Fruit fly (Drosophila melanogaster) whole organism, embryonic: ENCODE data around the gene bark.
A peak's percentile ranks its signal among the peaks of the same experiment; 100 is the strongest.

ENCODE experiments used
- Abd-B ChIP-seq: fragments of 200-800 bp; sonication (Bioruptor generic); optimal IDR thresholded peaks from 2 replicates; lab custom pipeline; 2018; ENCODE audit warnings: missing biosample characterization, mild to moderate bottlenecking, missing genetic modification characterization, moderate library complexity
- Bgb ChIP-seq: fragments of 200-800 bp; sonication (Bioruptor generic); IDR thresholded peaks from 2 replicates; pipeline ENCODE4 v1.3.6; 2022; ENCODE audit warnings: missing biosample characterization, missing genetic modification characterization; ENCODE audit not compliant: partially characterized antibody
- CG10543 ChIP-seq: fragments of 200-800 bp; sonication (Bioruptor generic); optimal IDR thresholded peaks from 3 replicates; lab custom pipeline; 2017; ENCODE audit warnings: missing biosample characterization, mild to moderate bottlenecking, missing genetic modification characterization, moderate library complexity
- CG1233 ChIP-seq: fragments of 200-800 bp; sonication (Bioruptor generic); optimal IDR thresholded peaks from 4 replicates; lab custom pipeline; 2018; ENCODE audit warnings: missing biosample characterization, mild to moderate bottlenecking, missing genetic modification characterization
- CG13894 ChIP-seq: fragments of 200-800 bp; sonication (Bioruptor generic); optimal IDR thresholded peaks from 3 replicates; lab custom pipeline; 2018; ENCODE audit warnings: missing biosample characterization, mild to moderate bottlenecking, missing genetic modification characterization, moderate library complexity
- CG14441 ChIP-seq: fragments of 200-800 bp; sonication (Bioruptor generic); IDR thresholded peaks from 2 replicates; pipeline ENCODE4 v1.3.6; 2022; ENCODE audit warnings: missing biosample characterization, missing genetic modification characterization
- CG15269 ChIP-seq: fragments of 200-800 bp; sonication (Bioruptor generic); optimal IDR thresholded peaks from 2 replicates; lab custom pipeline; 2018; ENCODE audit warnings: missing biosample characterization, mild to moderate bottlenecking, missing genetic modification characterization, moderate library complexity
- CG15514 ChIP-seq: fragments of 200-800 bp; sonication (Bioruptor generic); optimal IDR thresholded peaks from 3 replicates; lab custom pipeline; 2017; ENCODE audit warnings: missing biosample characterization, missing genetic modification characterization, mild to moderate bottlenecking, moderate library complexity, missing genetic modification reagents
- CG16863 ChIP-seq: fragments of 200-800 bp; sonication (Bioruptor generic); optimal IDR thresholded peaks from 3 replicates; lab custom pipeline; 2016; ENCODE audit warnings: missing biosample characterization, missing genetic modification characterization
- CG17328 ChIP-seq: fragments of 200-800 bp; sonication (Bioruptor generic); IDR thresholded peaks from 2 replicates; pipeline ENCODE4 v1.3.6; 2022; ENCODE audit warnings: missing biosample characterization, missing genetic modification characterization
- CG18764 ChIP-seq: fragments of 200-800 bp; sonication (Bioruptor generic); optimal IDR thresholded peaks from 3 replicates; lab custom pipeline; 2016; ENCODE audit warnings: missing biosample characterization, missing genetic modification characterization
- CG2120 ChIP-seq: fragments of 200-800 bp; sonication (Bioruptor generic); optimal IDR thresholded peaks from 3 replicates; lab custom pipeline; 2016; ENCODE audit warnings: missing biosample characterization, missing genetic modification characterization
- CG32532 ChIP-seq: fragments of 200-800 bp; sonication (Bioruptor generic); IDR thresholded peaks from 2 replicates; pipeline ENCODE4 v1.3.6; 2022; ENCODE audit warnings: missing biosample characterization, missing genetic modification characterization
- CG3281 ChIP-seq: fragments of 200-800 bp; sonication (Bioruptor generic); optimal IDR thresholded peaks from 3 replicates; lab custom pipeline; 2017; ENCODE audit warnings: missing biosample characterization, mild to moderate bottlenecking, missing genetic modification characterization
- CG34376 ChIP-seq: fragments of 200-800 bp; sonication (Bioruptor generic); optimal IDR thresholded peaks from 2 replicates; lab custom pipeline; 2018; ENCODE audit warnings: missing biosample characterization, mild to moderate bottlenecking, missing genetic modification characterization
- CG5180 ChIP-seq: fragments of 200-800 bp; sonication (Bioruptor generic); optimal IDR thresholded peaks from 3 replicates; lab custom pipeline; 2017; ENCODE audit warnings: missing biosample characterization, missing genetic modification characterization, mild to moderate bottlenecking, moderate library complexity, missing genetic modification reagents
- CG6854 ChIP-seq: fragments of 200-800 bp; sonication (Bioruptor generic); optimal IDR thresholded peaks from 3 replicates; lab custom pipeline; 2017; ENCODE audit warnings: missing biosample characterization, mild to moderate bottlenecking, missing genetic modification characterization
- CG8765 ChIP-seq: fragments of 200-800 bp; sonication (Bioruptor generic); IDR thresholded peaks from 2 replicates; pipeline ENCODE4 v1.3.6; 2022; ENCODE audit warnings: missing biosample characterization, missing genetic modification characterization
- CrebB ChIP-seq: fragments of 200-800 bp; sonication (Bioruptor generic); optimal IDR thresholded peaks from 3 replicates; lab custom pipeline; 2018; ENCODE audit warnings: missing biosample characterization, mild to moderate bottlenecking, missing genetic modification characterization
- Dbx ChIP-seq: fragments of 200-800 bp; sonication (Bioruptor generic); IDR thresholded peaks from 3 replicates; pipeline ENCODE4 v1.3.6; 2022; ENCODE audit warnings: missing biosample characterization, missing genetic modification characterization
- Deaf1 ChIP-seq: fragments of 200-800 bp; optimal IDR thresholded peaks from 3 replicates; lab custom pipeline; 2019; ENCODE audit warnings: missing biosample characterization, mild to moderate bottlenecking, missing genetic modification characterization, moderate library complexity
- Drgx ChIP-seq: fragments of 200-800 bp; sonication (Bioruptor generic); IDR thresholded peaks from 2 replicates; pipeline ENCODE4 v1.3.6; 2022; ENCODE audit warnings: missing biosample characterization, missing genetic modification characterization
- HmgZ ChIP-seq: fragments of 200-800 bp; sonication (Bioruptor generic); optimal IDR thresholded peaks from 2 replicates; lab custom pipeline; 2018; ENCODE audit warnings: missing biosample characterization, mild to moderate bottlenecking, missing genetic modification characterization
- Hmr ChIP-seq: fragments of 200-800 bp; sonication (Bioruptor generic); optimal IDR thresholded peaks from 3 replicates; lab custom pipeline; 2017; ENCODE audit warnings: mild to moderate bottlenecking, missing biosample characterization, missing genetic modification reagents, missing genetic modification characterization
- Jarid2 ChIP-seq: fragments of 200-800 bp; sonication (Bioruptor generic); optimal IDR thresholded peaks from 3 replicates; lab custom pipeline; 2017; ENCODE audit warnings: mild to moderate bottlenecking, missing biosample characterization, missing genetic modification reagents, missing genetic modification characterization
- Rfx ChIP-seq: fragments of 200-800 bp; sonication (Bioruptor generic); IDR thresholded peaks from 2 replicates; pipeline ENCODE4 v1.3.6; 2022; ENCODE audit warnings: missing biosample characterization, missing genetic modification characterization
- Side ChIP-seq: fragments of 200-800 bp; sonication (Bioruptor generic); optimal IDR thresholded peaks from 2 replicates; lab custom pipeline; 2016; ENCODE audit warnings: missing biosample characterization, missing genetic modification characterization
- abd-A ChIP-seq: fragments of 200-800 bp; sonication (Bioruptor generic); optimal IDR thresholded peaks from 3 replicates; lab custom pipeline; 2019; ENCODE audit warnings: missing biosample characterization, mild to moderate bottlenecking, missing genetic modification characterization, moderate library complexity
- ato ChIP-seq: fragments of 200-800 bp; sonication (Bioruptor generic); IDR thresholded peaks from 2 replicates; pipeline ENCODE4 v1.3.6; 2022; ENCODE audit warnings: missing biosample characterization, missing genetic modification characterization; ENCODE audit not compliant: partially characterized antibody
- az2 ChIP-seq: fragments of 200-800 bp; sonication (Bioruptor generic); optimal IDR thresholded peaks from 3 replicates; lab custom pipeline; 2016; ENCODE audit warnings: missing biosample characterization, missing genetic modification characterization
- cas ChIP-seq: fragments of 200-800 bp; sonication (Bioruptor generic); IDR thresholded peaks from 2 replicates; pipeline ENCODE4 v1.3.6; 2022; ENCODE audit warnings: missing biosample characterization, missing genetic modification characterization
- cg ChIP-seq: fragments of 200-800 bp; sonication (Bioruptor generic); optimal IDR thresholded peaks from 3 replicates; lab custom pipeline; 2019; ENCODE audit warnings: missing biosample characterization, mild to moderate bottlenecking, missing genetic modification characterization, moderate library complexity
- chn ChIP-seq: fragments of 200-800 bp; sonication (Bioruptor generic); optimal IDR thresholded peaks from 2 replicates; lab custom pipeline; 2016; ENCODE audit warnings: missing biosample characterization, missing genetic modification characterization
- ci ChIP-seq: fragments of 200-800 bp; sonication (Bioruptor generic); IDR thresholded peaks from 3 replicates; pipeline ENCODE4 v1.3.6; 2022; ENCODE audit warnings: missing biosample characterization, missing genetic modification characterization
- gro ChIP-seq: fragments of 200-800 bp; sonication (Bioruptor generic); optimal IDR thresholded peaks from 2 replicates; lab custom pipeline; 2016; ENCODE audit warnings: missing biosample characterization, missing genetic modification characterization
- kni ChIP-seq: fragments of 200-800 bp; sonication (Bioruptor generic); optimal IDR thresholded peaks from 3 replicates; lab custom pipeline; 2017; ENCODE audit warnings: mild to moderate bottlenecking, missing biosample characterization, missing genetic modification reagents, missing genetic modification characterization
- lab ChIP-seq: fragments of 200-800 bp; sonication (Bioruptor generic); optimal IDR thresholded peaks from 3 replicates; lab custom pipeline; 2017; ENCODE audit warnings: missing biosample characterization, missing genetic modification characterization, mild to moderate bottlenecking, moderate library complexity, missing genetic modification reagents
- mirr ChIP-seq: fragments of 200-800 bp; sonication (Bioruptor generic); optimal IDR thresholded peaks from 3 replicates; lab custom pipeline; 2018; ENCODE audit warnings: missing biosample characterization, mild to moderate bottlenecking, missing genetic modification characterization
- onecut ChIP-seq: fragments of 200-800 bp; sonication (Bioruptor generic); IDR thresholded peaks from 2 replicates; pipeline ENCODE4 v1.3.6; 2022; ENCODE audit warnings: missing biosample characterization, missing genetic modification characterization
- salm ChIP-seq: fragments of 200-800 bp; sonication (Bioruptor generic); optimal IDR thresholded peaks from 2 replicates; lab custom pipeline; 2018; ENCODE audit warnings: missing biosample characterization, mild to moderate bottlenecking, missing genetic modification characterization
- sd ChIP-seq: fragments of 200-800 bp; sonication (Bioruptor generic); optimal IDR thresholded peaks from 3 replicates; lab custom pipeline; 2018; ENCODE audit warnings: missing biosample characterization, mild to moderate bottlenecking, missing genetic modification characterization, moderate library complexity
- sens ChIP-seq: fragments of 200-800 bp; sonication (Bioruptor generic); peaks from one replicate; lab custom pipeline; 2016; ENCODE audit warnings: missing biosample characterization, missing genetic modification characterization
- slbo ChIP-seq: fragments of 200-800 bp; sonication (Bioruptor generic); IDR thresholded peaks from 2 replicates; pipeline ENCODE4 v1.3.6; 2022; ENCODE audit warnings: missing biosample characterization, missing genetic modification characterization
- sob ChIP-seq: fragments of 200-800 bp; sonication (Bioruptor generic); IDR thresholded peaks from 2 replicates; pipeline ENCODE4 v1.3.6; 2022; ENCODE audit warnings: missing biosample characterization, missing genetic modification characterization
- sqz ChIP-seq: fragments of 200-800 bp; sonication (Bioruptor generic); optimal IDR thresholded peaks from 3 replicates; lab custom pipeline; 2018; ENCODE audit warnings: missing biosample characterization, mild to moderate bottlenecking, missing genetic modification characterization
- sug ChIP-seq: fragments of 200-800 bp; optimal IDR thresholded peaks from 2 replicates; lab custom pipeline; 2019; ENCODE audit warnings: missing biosample characterization, mild to moderate bottlenecking, missing genetic modification characterization, moderate library complexity
- unc-4 ChIP-seq: fragments of 200-800 bp; sonication (Bioruptor generic); IDR thresholded peaks from 2 replicates; pipeline ENCODE4 v1.3.6; 2022; ENCODE audit warnings: missing biosample characterization, missing genetic modification characterization; ENCODE audit not compliant: partially characterized antibody
- vfl ChIP-seq: fragments of 200-800 bp; sonication (Bioruptor generic); optimal IDR thresholded peaks from 2 replicates; lab custom pipeline; 2016; ENCODE audit warnings: missing biosample characterization, missing genetic modification characterization
- vvl ChIP-seq: fragments of 200-800 bp; sonication (Bioruptor generic); IDR thresholded peaks from 2 replicates; pipeline ENCODE4 v1.3.6; 2022; ENCODE audit warnings: missing biosample characterization, missing genetic modification characterization
- yki ChIP-seq: fragments of >200 bp; optimal IDR thresholded peaks from 3 replicates; lab custom pipeline; 2018
- z ChIP-seq: fragments of 200-800 bp; sonication (Bioruptor generic); IDR thresholded peaks from 3 replicates; pipeline ENCODE4 v1.3.6; 2022; ENCODE audit warnings: missing biosample characterization, missing genetic modification characterization

bark gene

DNA sequence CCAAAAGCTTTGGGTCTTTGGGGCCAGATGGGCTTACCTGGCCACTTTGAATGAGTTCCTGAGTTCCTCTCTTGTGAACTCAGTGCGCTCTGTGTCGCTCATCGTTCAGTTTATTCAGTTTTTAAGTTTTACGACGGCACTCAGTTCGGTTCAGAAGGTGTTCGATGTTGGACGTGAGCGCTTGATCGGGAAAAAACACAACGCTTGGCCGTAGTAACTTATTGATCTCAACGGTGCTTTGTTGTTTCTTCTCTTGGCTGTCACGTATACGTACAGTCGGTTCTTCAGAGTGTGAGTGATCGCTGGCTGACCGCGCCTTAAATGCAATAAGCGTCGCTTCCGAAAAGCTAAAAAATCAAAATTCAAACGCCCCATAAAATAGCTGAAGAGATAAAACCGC lies at the start of gene bark (continued):
- TF ChIP-seq cas (GFP tag; lab: Robert Waterston, UW) (no peak), chn (GFP tag; lab: Kevin White, UChicago) (no peak), Dbx (peak; percentile 54; the same call in 2 of the 3 replicates), Deaf1 (tag; lab: Kevin White, UChicago) (peak; percentile 35), salm (tag; lab: Kevin White, UChicago) (peak; percentile 32), vvl (GFP tag; lab: Robert Waterston, UW) (peak; percentile 48), cg (GFP tag; lab: Kevin White, UChicago) (peak; percentile 72), sob (GFP tag; lab: Robert Waterston, UW) (peak; percentile 49), sug (peak; percentile 17), az2 (GFP tag; lab: Kevin White, UChicago) (no peak), CG16863 (GFP tag; lab: Kevin White, UChicago) (no peak), gro (peak; percentile 18), Bgb (GFP tag; lab: Robert Waterston, UW) (peak; percentile 38; the same call in 1 of the 2 replicates), CG5180 (peak; percentile 78), vfl (GFP tag; lab: Kevin White, UChicago) (no peak), CG34376 (GFP tag; lab: Kevin White, UChicago) (peak; percentile 52), ato (GFP tag; lab: Robert Waterston, UW) (no peak), CG15514 (GFP tag; lab: Kevin White, UChicago) (peak; percentile 30), ci (peak; percentile 56; the same call in 2 of the 3 replicates), unc-4 (peak; percentile 46), mirr (peak; percentile 54), slbo (GFP tag; lab: Robert Waterston, UW) (0 out of 2 replicates have a peak, but pooled peaks have one; percentile 4), CG10543 (GFP tag; lab: Kevin White, UChicago) (peak; percentile 43), yki (lab: Kevin White, UChicago) (peak; percentile 45), sd (tag; lab: Kevin White, UChicago) (peak; percentile 14), Rfx (GFP tag; lab: Robert Waterston, UW) (peak; percentile 21; the same call in 1 of the 2 replicates), abd-A (tag; lab: Kevin White, UChicago) (peak; percentile 2), CG32532 (peak; percentile 67), Abd-B (GFP tag; lab: Kevin White, UChicago) (no peak), sqz (GFP tag; lab: Kevin White, UChicago) (peak; percentile 64), CG15269 (peak; percentile 13), Side (no peak), CG8765 (GFP tag; lab: Robert Waterston, UW) (no peak), sens (GFP tag; lab: Kevin White, UChicago) (peak; percentile 32), z (peak; percentile 60; the same call in 1 of the 3 replicates), CG2120 (peak; percentile 13), lab (GFP tag; lab: Kevin White, UChicago) (peak; percentile 41), HmgZ (tag; lab: Kevin White, UChicago) (peak; percentile 6), CG1233 (peak; percentile 1), Drgx (GFP tag; lab: Robert Waterston, UW) (peak; percentile 48), kni (GFP tag; lab: Kevin White, UChicago) (peak; percentile 16), Jarid2 (GFP tag; lab: Kevin White, UChicago) (peak; percentile 91), CrebB (tag; lab: Kevin White, UChicago) (peak; percentile 19), CG14441 (GFP tag; lab: Robert Waterston, UW) (0 out of 2 replicates have a peak, but pooled peaks have one; percentile 31), CG6854 (GFP tag; lab: Kevin White, UChicago) (no peak), Hmr (GFP tag; lab: Kevin White, UChicago) (peak; percentile 12), CG17328 (GFP tag; lab: Robert Waterston, UW) (no peak), CG3281 (peak; percentile 30), CG13894 (peak; percentile 36), CG18764 (no peak), onecut (GFP tag; lab: Robert Waterston, UW) (peak; percentile 55)
